Fruit fly (Drosophila melanogaster): ENCODE results near the gene CG6961.

The CG6961 gene

dm6 chrX:18788143-18788745 is at the start of gene CG6961, which contains the start of gene S6KL:
TSS of gene CG6961 (minus strand) at chrX:18788210.
TSS of gene S6KL (plus strand) at chrX:18788464.
- TF ChIP-seq ttk (optimal IDR thresholded peaks at IDR 0.05) = no peak

DNA sequence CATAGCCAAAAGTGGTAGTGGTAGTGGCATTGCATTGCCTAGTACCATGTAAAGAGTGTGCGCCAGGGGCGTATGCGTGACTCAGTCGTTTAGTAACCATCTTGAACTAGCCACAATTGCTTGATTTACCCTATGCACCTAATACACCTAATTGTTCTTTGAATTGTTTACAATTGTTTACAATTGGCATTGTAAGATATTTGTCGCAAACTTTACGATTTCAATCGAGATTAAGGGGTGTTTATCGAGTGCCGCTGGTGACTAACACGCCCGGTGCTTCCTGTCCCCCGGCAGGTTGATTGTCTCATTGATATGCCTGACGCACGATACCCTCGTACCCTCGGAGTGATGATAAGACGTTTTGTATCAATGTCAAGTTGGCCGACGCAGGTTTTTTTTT is 49.0 kb upstream of the CG6961 start:
- no peak for TF ChIP-seq Sin3A (optimal IDR thresholded peaks at IDR 0.05)
- no peak for TF ChIP-seq psq (optimal IDR thresholded peaks at IDR 0.05)
- no peak for TF ChIP-seq insv (optimal IDR thresholded peaks at IDR 0.05)
- no peak for TF ChIP-seq h (optimal IDR thresholded peaks at IDR 0.05)
- TF ChIP-seq ttk (optimal IDR thresholded peaks at IDR 0.05) = no peak

DNA sequence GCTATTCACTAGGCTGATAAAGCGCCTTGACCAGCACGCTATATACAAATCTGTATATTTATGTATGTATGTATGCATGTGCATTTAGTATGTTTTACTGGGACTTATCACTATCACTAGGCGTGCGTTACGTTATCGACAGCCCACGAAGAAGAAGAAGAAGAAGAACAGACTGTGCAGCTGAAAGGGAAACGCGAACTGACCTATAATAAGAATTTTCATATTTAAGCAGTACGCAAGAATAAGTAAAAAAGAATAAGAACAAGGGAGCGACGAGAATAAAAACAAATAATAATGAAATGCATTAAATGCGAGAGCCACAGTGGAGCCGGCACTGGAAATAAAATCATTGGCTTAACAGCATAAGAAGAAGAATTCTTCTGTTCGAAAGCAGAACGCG is 48.3 kb upstream of the CG6961 start:
- TF ChIP-seq insv (optimal IDR thresholded peaks at IDR 0.05) (no peak), Sin3A (optimal IDR thresholded peaks at IDR 0.05) (no peak), psq (optimal IDR thresholded peaks at IDR 0.05) (no peak), Myc (optimal IDR thresholded peaks at IDR 0.05) (no peak), h (optimal IDR thresholded peaks at IDR 0.05) (no peak), ttk (optimal IDR thresholded peaks at IDR 0.05) (no peak)

- TF ChIP-seq ttk (optimal IDR thresholded peaks at IDR 0.05) (no peak), psq (optimal IDR thresholded peaks at IDR 0.05) (no peak), Sin3A (optimal IDR thresholded peaks at IDR 0.05) (no peak)
Measured at dm6 chrX:18835500-18835899, 47.5 kb upstream of the CG6961 start.

- TF ChIP-seq h (optimal IDR thresholded peaks at IDR 0.05) = no peak
- no peak for TF ChIP-seq insv (optimal IDR thresholded peaks at IDR 0.05)
- TF ChIP-seq Myc (optimal IDR thresholded peaks at IDR 0.05) = no peak
- TF ChIP-seq psq (optimal IDR thresholded peaks at IDR 0.05) = no peak
- no peak for TF ChIP-seq ttk (optimal IDR thresholded peaks at IDR 0.05)
- no peak for TF ChIP-seq Sin3A (optimal IDR thresholded peaks at IDR 0.05)
Measured at dm6 chrX:18835003-18835402, 47.0 kb upstream of the CG6961 start.

dm6 chrX:18834399-18834798 is 46.4 kb upstream of the CG6961 start:
- TF ChIP-seq Myc (optimal IDR thresholded peaks at IDR 0.05) (no peak), ttk (optimal IDR thresholded peaks at IDR 0.05) (no peak), h (optimal IDR thresholded peaks at IDR 0.05) (no peak), Sin3A (optimal IDR thresholded peaks at IDR 0.05) (no peak), insv (optimal IDR thresholded peaks at IDR 0.05) (no peak), psq (optimal IDR thresholded peaks at IDR 0.05) (no peak)

DNA sequence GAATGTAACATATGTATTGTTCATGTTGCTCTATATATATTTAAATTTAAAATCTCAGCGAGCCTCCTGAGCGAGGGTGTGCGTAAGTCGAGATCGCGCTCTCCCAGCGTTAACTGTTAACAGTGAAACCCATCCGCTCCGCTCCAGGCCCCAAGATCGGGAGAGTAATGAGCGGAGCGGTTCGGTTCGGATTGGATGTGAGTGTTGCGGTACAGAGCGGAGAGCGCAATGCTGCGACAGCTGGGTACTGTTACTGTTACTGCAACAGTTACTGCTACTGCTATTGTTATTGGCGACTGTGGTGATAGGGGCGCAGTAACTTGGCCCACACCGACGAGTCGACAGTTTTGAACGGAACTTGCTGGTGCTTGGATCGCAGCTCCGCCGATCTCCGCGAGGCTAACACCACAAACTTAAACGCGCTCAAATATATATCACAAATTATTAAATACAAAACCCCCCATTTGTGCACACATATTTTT is 44.4 kb upstream of the CG6961 start, which contains the start of gene Pvf1:
Gene Pvf1, plus strand, starts transcription at position 312 of the 482 bp plus-strand sequence.
- no peak for TF ChIP-seq h (optimal IDR thresholded peaks at IDR 0.05)
- no peak for TF ChIP-seq insv (optimal IDR thresholded peaks at IDR 0.05)
- no peak for TF ChIP-seq ttk (optimal IDR thresholded peaks at IDR 0.05)
- no peak for TF ChIP-seq Myc (optimal IDR thresholded peaks at IDR 0.05)
- TF ChIP-seq Sin3A (optimal IDR thresholded peaks at IDR 0.05) = no peak
- no peak for TF ChIP-seq psq (optimal IDR thresholded peaks at IDR 0.05)

dm6 chrX:18830396-18830795 is 42.4 kb upstream of the CG6961 start, which contains the start of gene CG7101:
TSS of gene CG7101 (plus strand) at chrX:18830591.
- no peak for TF ChIP-seq psq (optimal IDR thresholded peaks at IDR 0.05)
- TF ChIP-seq insv (optimal IDR thresholded peaks at IDR 0.05) = no peak
- no peak for TF ChIP-seq ttk (optimal IDR thresholded peaks at IDR 0.05)
- no peak for TF ChIP-seq Myc (optimal IDR thresholded peaks at IDR 0.05)
- no peak for TF ChIP-seq Sin3A (optimal IDR thresholded peaks at IDR 0.05)
- TF ChIP-seq h (optimal IDR thresholded peaks at IDR 0.05) = no peak

- TF ChIP-seq h (optimal IDR thresholded peaks at IDR 0.05) (no peak), psq (optimal IDR thresholded peaks at IDR 0.05) (no peak), Sin3A (optimal IDR thresholded peaks at IDR 0.05) (no peak), ttk (optimal IDR thresholded peaks at IDR 0.05) (no peak), Myc (optimal IDR thresholded peaks at IDR 0.05) (no peak), insv (optimal IDR thresholded peaks at IDR 0.05) (no peak)
Measured at dm6 chrX:18814944-18815343, 26.9 kb upstream of the CG6961 start.

DNA sequence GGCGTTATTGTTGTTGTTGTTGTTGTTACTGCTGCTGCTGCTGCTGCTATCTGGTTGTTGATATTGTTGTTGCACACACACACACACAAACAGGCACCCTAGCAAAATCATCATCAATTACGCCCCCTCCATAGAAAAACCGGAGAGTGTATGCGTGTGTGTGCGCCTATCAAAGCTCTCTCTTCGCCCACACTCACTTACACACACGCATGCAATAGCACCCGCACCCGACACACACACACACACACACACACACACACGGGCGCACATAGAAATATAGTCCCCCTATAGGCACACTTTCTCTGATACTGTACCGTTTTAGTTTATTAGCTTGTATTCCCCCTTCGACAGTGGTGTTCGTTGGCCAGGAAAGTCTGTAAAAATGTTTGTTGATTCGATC is 26.4 kb upstream of the CG6961 start:
- no peak for TF ChIP-seq psq (optimal IDR thresholded peaks at IDR 0.05)
- TF ChIP-seq Sin3A (optimal IDR thresholded peaks at IDR 0.05) = no peak
- no peak for TF ChIP-seq Myc (optimal IDR thresholded peaks at IDR 0.05)
- TF ChIP-seq insv (optimal IDR thresholded peaks at IDR 0.05) = no peak
- no peak for TF ChIP-seq ttk (optimal IDR thresholded peaks at IDR 0.05)
- no peak for TF ChIP-seq h (optimal IDR thresholded peaks at IDR 0.05)

dm6 chrX:18813049-18813448 is 25.0 kb upstream of the CG6961 start, which contains the start of gene CG42450:
TSS of gene CG42450 (plus strand) at chrX:18813297.
- TF ChIP-seq insv (optimal IDR thresholded peaks at IDR 0.05) (no peak), h (optimal IDR thresholded peaks at IDR 0.05) (no peak), Sin3A (optimal IDR thresholded peaks at IDR 0.05) (no peak), Myc (optimal IDR thresholded peaks at IDR 0.05) (no peak), ttk (optimal IDR thresholded peaks at IDR 0.05) (no peak), psq (optimal IDR thresholded peaks at IDR 0.05) (no peak)

dm6 chrX:18812111-18812510 is 24.1 kb upstream of the CG6961 start:
- TF ChIP-seq insv (optimal IDR thresholded peaks at IDR 0.05) = no peak
- no peak for TF ChIP-seq Sin3A (optimal IDR thresholded peaks at IDR 0.05)
- TF ChIP-seq psq (optimal IDR thresholded peaks at IDR 0.05) = no peak

- no peak for TF ChIP-seq ttk (optimal IDR thresholded peaks at IDR 0.05)
- TF ChIP-seq psq (optimal IDR thresholded peaks at IDR 0.05) = no peak
- no peak for TF ChIP-seq Myc (optimal IDR thresholded peaks at IDR 0.05)
- TF ChIP-seq h (optimal IDR thresholded peaks at IDR 0.05) = no peak
- no peak for TF ChIP-seq Sin3A (optimal IDR thresholded peaks at IDR 0.05)
- no peak for TF ChIP-seq insv (optimal IDR thresholded peaks at IDR 0.05)
Measured at dm6 chrX:18806365-18806764, 18.4 kb upstream of the CG6961 start, which contains the start of gene CG7058. TSS of gene CG7058 (plus strand) at chrX:18806694.
